Fruit fly (Drosophila melanogaster) whole organism, wandering third instar larva: ENCODE results near the gene lobo.

Source experiments
- Abd-B ChIP-seq: fragments of >200 bp; optimal IDR thresholded peaks from 2 replicates; lab custom pipeline; 2017; ENCODE audit warnings: missing biosample characterization, missing genetic modification characterization
- CG32264 ChIP-seq: fragments of 200-800 bp; sonication (Bioruptor generic); optimal IDR thresholded peaks from 2 replicates; lab custom pipeline; 2016; ENCODE audit warnings: missing biosample characterization, missing genetic modification characterization
- CG9705 ChIP-seq: fragments of 200-800 bp; sonication (Bioruptor generic); optimal IDR thresholded peaks from 2 replicates; lab custom pipeline; 2018; ENCODE audit warnings: missing biosample characterization, mild to moderate bottlenecking, missing genetic modification characterization
- CrebA ChIP-seq: fragments of 200-800 bp; sonication (Bioruptor generic); optimal IDR thresholded peaks from 2 replicates; lab custom pipeline; 2016; ENCODE audit warnings: missing biosample characterization, mild to moderate bottlenecking, missing genetic modification characterization, borderline replicate concordance
- Dfd ChIP-seq: fragments of >200 bp; optimal IDR thresholded peaks from 2 replicates; lab custom pipeline; 2017; ENCODE audit warnings: missing biosample characterization, missing genetic modification characterization
- Dif ChIP-seq: fragments of 200-275, 200-300 bp; sonication (Bioruptor generic); optimal IDR thresholded peaks from 2 replicates; lab custom pipeline; 2018; ENCODE audit warnings: missing biosample characterization, missing genetic modification characterization; ENCODE audit not compliant: partially characterized antibody
- GATAd ChIP-seq: sonication (Bioruptor generic); optimal IDR thresholded peaks from 2 replicates; lab custom pipeline; 2016; ENCODE audit warnings: missing biosample characterization, missing genetic modification characterization
- HLH106 ChIP-seq: fragments of 200-800 bp; optimal IDR thresholded peaks from 3 replicates; lab custom pipeline; 2019; ENCODE audit warnings: missing biosample characterization, mild to moderate bottlenecking, missing genetic modification characterization, moderate library complexity
- Hr83 ChIP-seq: fragments of 200-300 bp; sonication (Bioruptor generic); optimal IDR thresholded peaks from 2 replicates; lab custom pipeline; 2016; ENCODE audit warnings: missing biosample characterization, mild to moderate bottlenecking, missing genetic modification characterization, moderate library complexity; ENCODE audit not compliant: poor library complexity, severe bottlenecking
- Jra ChIP-seq: sonication (Bioruptor generic); optimal IDR thresholded peaks from 2 replicates; lab custom pipeline; 2016; ENCODE audit warnings: missing biosample characterization, missing genetic modification characterization
- Mio ChIP-seq: sonication (Bioruptor generic); optimal IDR thresholded peaks from 2 replicates; lab custom pipeline; 2016; ENCODE audit warnings: missing biosample characterization, missing genetic modification characterization
- Myc ChIP-seq: fragments of >200 bp; optimal IDR thresholded peaks from 2 replicates; lab custom pipeline; 2017
- N ChIP-seq: fragments of >200 bp; optimal IDR thresholded peaks from 2 replicates; lab custom pipeline; 2018; ENCODE audit warnings: missing biosample characterization, missing external identifiers, missing genetic modification characterization
- OdsH ChIP-seq: fragments of 200-800 bp; sonication (Bioruptor generic); optimal IDR thresholded peaks from 2 replicates; lab custom pipeline; 2016; ENCODE audit warnings: missing biosample characterization, mild to moderate bottlenecking, missing genetic modification characterization
- Rel ChIP-seq, 2 experiments: fragments of 200-800 bp; sonication (Bioruptor generic) in 1 of 2; optimal IDR thresholded peaks; 2 replicates in 1 of 2; 3 replicates in 1 of 2; lab custom pipeline; 2016 to 2019; ENCODE audit warnings: mild to moderate bottlenecking in 2 of 2, missing biosample characterization in 2 of 2, missing genetic modification characterization in 2 of 2, moderate library complexity in 1 of 2
- Sp1 ChIP-seq: fragments of 200-800 bp; sonication (Bioruptor generic); optimal IDR thresholded peaks from 3 replicates; lab custom pipeline; 2019; ENCODE audit warnings: missing biosample characterization, mild to moderate bottlenecking, missing genetic modification characterization, moderate library complexity
- Vsx2 ChIP-seq: fragments of 200-300, 225-300 bp; sonication (Bioruptor generic); optimal IDR thresholded peaks from 2 replicates; lab custom pipeline; 2018; ENCODE audit warnings: missing biosample characterization, missing genetic modification characterization; ENCODE audit not compliant: partially characterized antibody
- br ChIP-seq: fragments of 200-800 bp; sonication (Bioruptor generic); optimal IDR thresholded peaks from 2 replicates; lab custom pipeline; 2016; ENCODE audit warnings: missing biosample characterization, missing genetic modification characterization
- brk ChIP-seq: fragments of 200-800 bp; sonication (Bioruptor generic); optimal IDR thresholded peaks from 2 replicates; lab custom pipeline; 2016; ENCODE audit warnings: missing biosample characterization, mild to moderate bottlenecking, missing genetic modification characterization
- dl ChIP-seq, 2 experiments: fragments of 175-275, 200-275 bp in 1 of 2; fragments of 200-275 bp in 1 of 2; sonication (Bioruptor generic); optimal IDR thresholded peaks; lab custom pipeline; 2018; ENCODE audit warnings: mild to moderate bottlenecking in 2 of 2, missing biosample characterization in 2 of 2, missing genetic modification characterization in 2 of 2, moderate library complexity in 2 of 2; ENCODE audit not compliant: partially characterized antibody in 2 of 2, insufficient read depth in 1 of 2
- dmrt93B ChIP-seq: fragments of 200-800 bp; sonication (Bioruptor generic); optimal IDR thresholded peaks from 2 replicates; lab custom pipeline; 2018; ENCODE audit warnings: missing biosample characterization, mild to moderate bottlenecking, missing genetic modification characterization
- fru ChIP-seq: fragments of 200-800 bp; sonication (Bioruptor generic); optimal IDR thresholded peaks from 3 replicates; lab custom pipeline; 2016; ENCODE audit warnings: missing biosample characterization, mild to moderate bottlenecking, missing genetic modification characterization
- h ChIP-seq: fragments of 200-800 bp; sonication (Bioruptor generic); optimal IDR thresholded peaks from 3 replicates; lab custom pipeline; 2016; ENCODE audit warnings: missing biosample characterization, mild to moderate bottlenecking, missing genetic modification characterization
- jim ChIP-seq: fragments of 175-275, 200-325 bp; sonication (Bioruptor generic); optimal IDR thresholded peaks from 2 replicates; lab custom pipeline; 2016; ENCODE audit warnings: missing biosample characterization, mild to moderate bottlenecking, missing genetic modification characterization
- lola ChIP-seq: fragments of >200 bp; optimal IDR thresholded peaks from 2 replicates; lab custom pipeline; 2017; ENCODE audit warnings: missing biosample characterization, missing genetic modification characterization
- pan ChIP-seq: fragments of >200 bp; optimal IDR thresholded peaks from 2 replicates; lab custom pipeline; 2017
- psq ChIP-seq: fragments of 200-800 bp; sonication (Bioruptor generic); optimal IDR thresholded peaks from 3 replicates; lab custom pipeline; 2017; ENCODE audit warnings: missing biosample characterization, mild to moderate bottlenecking, missing genetic modification characterization, moderate library complexity
- rgr ChIP-seq: fragments of 200-800 bp; sonication (Bioruptor generic); optimal IDR thresholded peaks from 3 replicates; lab custom pipeline; 2016; ENCODE audit warnings: missing biosample characterization, mild to moderate bottlenecking, missing genetic modification characterization
- sage ChIP-seq: fragments of 200-800 bp; sonication (Bioruptor generic); optimal IDR thresholded peaks from 2 replicates; lab custom pipeline; 2016; ENCODE audit warnings: missing biosample characterization, mild to moderate bottlenecking, missing genetic modification characterization
- tai ChIP-seq: sonication (Bioruptor generic); optimal IDR thresholded peaks from 2 replicates; lab custom pipeline; 2016; ENCODE audit warnings: missing biosample characterization, missing genetic modification characterization
- usp ChIP-seq: fragments of >200 bp; optimal IDR thresholded peaks from 2 replicates; lab custom pipeline; 2017; ENCODE audit warnings: missing biosample characterization, missing genetic modification characterization
- woc ChIP-seq: sonication (Bioruptor generic); optimal IDR thresholded peaks from 2 replicates; lab custom pipeline; 2016; ENCODE audit warnings: missing biosample characterization, mild to moderate bottlenecking, missing genetic modification characterization

lobo gene

DNA sequence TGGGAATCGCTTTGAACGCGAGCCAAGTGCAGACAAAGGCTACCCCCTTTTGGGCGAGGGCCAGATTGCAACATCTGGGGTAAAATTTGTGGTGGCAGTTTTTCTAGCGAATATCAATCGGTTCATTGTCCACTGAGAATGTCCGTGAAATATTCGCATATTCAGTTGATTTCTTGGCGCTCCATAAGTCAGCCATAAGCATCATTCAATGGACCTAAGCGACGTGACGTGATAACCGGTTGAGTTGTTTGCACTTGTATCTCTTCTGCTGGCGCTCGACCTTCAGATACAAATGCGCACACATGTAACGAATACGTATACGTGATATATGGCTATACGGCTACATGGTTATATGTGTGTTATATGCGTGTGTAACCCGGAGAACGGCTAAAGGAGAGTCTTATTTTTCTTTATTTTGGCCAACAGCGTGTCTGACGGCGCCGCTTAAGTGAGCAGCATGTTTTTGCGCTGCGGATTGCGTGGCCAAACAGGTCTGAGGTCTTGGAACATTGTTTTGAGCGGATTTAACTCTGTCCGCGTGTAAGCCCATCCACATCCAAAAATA lies 11.9 kb upstream of the lobo start:
- peak; percentile 2 for TF ChIP-seq brk (GFP tag; lab: Kevin White, UChicago)
- peak; percentile 24 for TF ChIP-seq br (GFP tag; lab: Kevin White, UChicago)
- TF ChIP-seq Dif (GFP tag; lab: Kevin White, UChicago): peak; percentile 2
- TF ChIP-seq N (GFP tag; lab: Kevin White, UChicago): no peak
- peak; percentile 2 for TF ChIP-seq Sp1
- peak; percentile 4 for TF ChIP-seq CrebA (GFP tag; lab: Kevin White, UChicago)
- TF ChIP-seq sage: no peak
- TF ChIP-seq Dfd (GFP tag; lab: Kevin White, UChicago): no peak
- TF ChIP-seq fru: peak; percentile 9

- TF ChIP-seq usp (GFP tag; lab: Kevin White, UChicago): no peak
- TF ChIP-seq Vsx2 (GFP tag; lab: Kevin White, UChicago): peak; percentile 3
Observed at dm6 chr3R:25199321-25199868, 5.8 kb upstream of the lobo start, which contains the start of gene CG13654. Gene CG13654 (plus strand): TSS chr3R:25199818.

DNA sequence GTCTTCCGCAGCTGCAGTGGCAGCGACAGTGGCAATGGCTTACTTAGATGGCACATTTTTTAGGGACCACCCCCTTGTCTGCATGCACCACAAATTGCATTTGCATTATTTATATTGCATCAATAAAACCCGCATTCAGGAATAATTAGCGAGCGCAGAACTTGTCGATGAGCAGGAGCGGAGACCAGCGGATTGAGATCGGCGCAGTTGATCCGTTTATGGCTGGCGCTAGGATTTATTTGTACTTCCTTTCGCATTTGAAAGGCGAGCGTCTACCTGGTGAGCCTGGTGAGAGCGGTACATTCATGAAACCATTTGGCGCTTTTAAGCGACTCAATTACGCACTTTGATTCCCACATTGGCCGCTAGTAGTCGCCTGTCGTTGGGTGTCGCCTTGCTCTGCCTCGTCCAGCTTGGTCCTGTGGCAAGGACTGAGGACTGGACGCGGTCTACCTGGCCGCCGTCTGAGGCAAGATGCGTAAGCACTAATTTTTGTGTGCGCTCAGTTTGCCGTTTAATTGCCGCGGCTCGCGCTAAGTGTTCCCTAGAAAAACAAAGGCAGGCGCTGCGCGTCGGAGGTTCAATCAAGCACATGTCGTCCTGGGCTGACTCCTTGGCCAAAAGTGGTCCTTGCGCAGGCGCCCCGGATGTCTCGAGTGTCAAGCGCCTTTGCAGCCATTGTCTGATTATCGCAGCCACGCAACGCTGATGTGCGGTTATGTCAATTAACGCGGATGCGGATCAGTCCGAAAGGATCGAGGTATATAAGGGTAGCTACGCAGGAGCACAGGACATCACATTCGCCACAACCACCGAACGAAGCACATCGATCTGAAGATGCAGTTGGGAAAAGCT lies 1.4 kb upstream of the lobo start, which contains the start of gene CG13653:
TSS of gene CG13653 (plus strand) at position 805 of the 855 bp plus-strand sequence.
- no peak for TF ChIP-seq Dif (GFP tag; lab: Kevin White, UChicago)
- TF ChIP-seq Mio: no peak
- TF ChIP-seq Dfd (GFP tag; lab: Kevin White, UChicago): no peak
- no peak for TF ChIP-seq h (GFP tag; lab: Kevin White, UChicago)
- no peak for TF ChIP-seq brk (GFP tag; lab: Kevin White, UChicago)
- no peak for TF ChIP-seq Abd-B
- no peak for TF ChIP-seq Hr83 (GFP tag; lab: Kevin White, UChicago)
- no peak for TF ChIP-seq Vsx2 (GFP tag; lab: Kevin White, UChicago)
- TF ChIP-seq jim (GFP tag; lab: Kevin White, UChicago): no peak
- TF ChIP-seq GATAd (GFP tag; lab: Kevin White, UChicago): no peak
- TF ChIP-seq Rel (GFP tag; optimal IDR thresholded peaks at IDR 0.05; lab: Kevin White, UChicago): no peak
- no peak for TF ChIP-seq Rel (tag; optimal IDR thresholded peaks at IDR 0.05; lab: Kevin White, UChicago)
- TF ChIP-seq CG9705 (GFP tag; lab: Kevin White, UChicago): no peak
- TF ChIP-seq lola (GFP tag; lab: Kevin White, UChicago): no peak
- TF ChIP-seq Myc (lab: Kevin White, UChicago): no peak
- TF ChIP-seq OdsH (GFP tag; lab: Kevin White, UChicago): no peak
- TF ChIP-seq pan (lab: Kevin White, UChicago): no peak
- TF ChIP-seq psq (GFP tag; lab: Kevin White, UChicago): no peak
- TF ChIP-seq Jra (GFP tag; lab: Kevin White, UChicago): no peak
- no peak for TF ChIP-seq fru

DNA sequence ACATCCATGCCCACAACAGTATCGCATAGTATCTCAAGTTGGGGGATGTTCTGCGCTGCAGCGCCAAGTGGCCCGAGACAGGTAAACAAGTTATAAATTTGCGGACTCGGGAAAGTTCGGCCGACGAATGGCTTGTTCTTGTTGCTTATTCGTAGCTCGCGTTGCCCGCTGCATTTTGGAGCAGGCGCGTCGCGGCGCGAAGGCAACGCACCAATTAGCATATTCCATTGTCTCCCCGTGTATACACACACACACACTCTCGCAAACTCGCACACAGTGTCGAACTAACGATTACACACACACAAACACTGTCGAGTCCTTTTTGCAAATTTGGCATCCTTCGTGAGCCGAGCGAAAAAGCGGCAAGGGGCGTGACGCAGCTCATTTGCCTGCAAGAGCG lies 4.6 kb downstream of the lobo start:
- no peak for TF ChIP-seq Rel (GFP tag; optimal IDR thresholded peaks at IDR 0.05; lab: Kevin White, UChicago)
- TF ChIP-seq Rel (tag; optimal IDR thresholded peaks at IDR 0.05; lab: Kevin White, UChicago): no peak
- TF ChIP-seq rgr: no peak
- no peak for TF ChIP-seq CG9705 (GFP tag; lab: Kevin White, UChicago)
- TF ChIP-seq Myc (lab: Kevin White, UChicago): no peak
- no peak for TF ChIP-seq dmrt93B (GFP tag; lab: Kevin White, UChicago)
- no peak for TF ChIP-seq woc (GFP tag; lab: Kevin White, UChicago)
- no peak for TF ChIP-seq usp (GFP tag; lab: Kevin White, UChicago)
- no peak for TF ChIP-seq brk (GFP tag; lab: Kevin White, UChicago)
- TF ChIP-seq psq (GFP tag; lab: Kevin White, UChicago): no peak
- TF ChIP-seq tai (GFP tag; lab: Kevin White, UChicago): no peak
- no peak for TF ChIP-seq CG32264 (GFP tag; lab: Kevin White, UChicago)
- no peak for TF ChIP-seq dl (GFP tag; optimal IDR thresholded peaks at IDR 0.05; lab: Kevin White, UChicago; ENCODE audit: insufficient read depth in 1 of 2, partially characterized antibody in 2 of 2)
- TF ChIP-seq br (GFP tag; lab: Kevin White, UChicago): no peak
- TF ChIP-seq jim (GFP tag; lab: Kevin White, UChicago): no peak
- TF ChIP-seq Hr83 (GFP tag; lab: Kevin White, UChicago): no peak
- TF ChIP-seq HLH106 (tag; lab: Kevin White, UChicago): no peak
